Fruit fly (Drosophila melanogaster) whole organism, embryonic: Measurements from ENCODE around the gene Vha16-5.
A peak's percentile ranks its signal among the peaks of the same experiment; 100 is the strongest.

Experiments used
- Ada2b ChIP-seq: fragments of 200-800 bp; sonication (Bioruptor generic); IDR thresholded peaks from 2 replicates; pipeline ENCODE4 v1.3.6; 2022; ENCODE audit warnings: missing biosample characterization, missing genetic modification characterization
- Atf-2 ChIP-seq: fragments of 200-800 bp; sonication (Bioruptor generic); optimal IDR thresholded peaks from 2 replicates; lab custom pipeline; 2016; ENCODE audit warnings: missing biosample characterization, missing genetic modification characterization
- BtbVII ChIP-seq: fragments of 200-800 bp; sonication (Bioruptor generic); optimal IDR thresholded peaks from 3 replicates; lab custom pipeline; 2017; ENCODE audit warnings: missing biosample characterization, mild to moderate bottlenecking, missing genetic modification characterization
- Bteb2 ChIP-seq: fragments of 200-800 bp; sonication (Bioruptor generic); optimal IDR thresholded peaks from 2 replicates; lab custom pipeline; 2016; ENCODE audit warnings: missing biosample characterization, missing genetic modification characterization
- CG10267 ChIP-seq: fragments of 200-800 bp; sonication (Bioruptor generic); optimal IDR thresholded peaks from 2 replicates; lab custom pipeline; 2018; ENCODE audit warnings: missing biosample characterization, mild to moderate bottlenecking, missing genetic modification characterization, moderate library complexity
- CG10979 ChIP-seq: fragments of 200-800 bp; sonication (Bioruptor generic); optimal IDR thresholded peaks from 2 replicates; lab custom pipeline; 2018; ENCODE audit warnings: missing biosample characterization, mild to moderate bottlenecking, missing genetic modification characterization, moderate library complexity
- CG11695 ChIP-seq: fragments of 200-800 bp; sonication (Bioruptor generic); IDR thresholded peaks from 3 replicates; pipeline ENCODE4 v1.3.6; 2022; ENCODE audit warnings: missing biosample characterization, missing genetic modification characterization
- CG13287 ChIP-seq: fragments of 200-800 bp; sonication (Bioruptor generic); IDR thresholded peaks from 2 replicates; pipeline ENCODE4 v1.3.6; 2022; ENCODE audit warnings: missing biosample characterization, missing genetic modification characterization; ENCODE audit not compliant: partially characterized antibody
- CG13424 ChIP-seq: fragments of 200-800 bp; sonication (Bioruptor generic); optimal IDR thresholded peaks from 2 replicates; lab custom pipeline; 2019; ENCODE audit warnings: missing biosample characterization, mild to moderate bottlenecking, missing genetic modification characterization, moderate library complexity
- CG13894 ChIP-seq: fragments of 200-800 bp; sonication (Bioruptor generic); optimal IDR thresholded peaks from 3 replicates; lab custom pipeline; 2018; ENCODE audit warnings: missing biosample characterization, mild to moderate bottlenecking, missing genetic modification characterization, moderate library complexity
- CG14860 ChIP-seq: fragments of 200-800 bp; sonication (Bioruptor generic); IDR thresholded peaks from 3 replicates; pipeline ENCODE4 v1.3.6; 2022; ENCODE audit warnings: missing biosample characterization, missing genetic modification characterization; ENCODE audit not compliant: partially characterized antibody
- CG15601 ChIP-seq: fragments of 200-800 bp; sonication (Bioruptor generic); optimal IDR thresholded peaks from 3 replicates; lab custom pipeline; 2019; ENCODE audit warnings: missing biosample characterization, mild to moderate bottlenecking, missing genetic modification characterization, moderate library complexity
- CG17328 ChIP-seq: fragments of 200-800 bp; sonication (Bioruptor generic); IDR thresholded peaks from 2 replicates; pipeline ENCODE4 v1.3.6; 2022; ENCODE audit warnings: missing biosample characterization, missing genetic modification characterization
- CG17359 ChIP-seq: fragments of 200-800 bp; sonication (Bioruptor generic); optimal IDR thresholded peaks from 3 replicates; lab custom pipeline; 2018; ENCODE audit warnings: missing biosample characterization, mild to moderate bottlenecking, missing genetic modification characterization, moderate library complexity
- CG18011 ChIP-seq: fragments of 200-800 bp; sonication (Bioruptor generic); optimal IDR thresholded peaks from 2 replicates; lab custom pipeline; 2017; ENCODE audit warnings: missing biosample characterization, missing genetic modification characterization, mild to moderate bottlenecking, moderate library complexity, missing genotype
- CG2120 ChIP-seq: fragments of 200-800 bp; sonication (Bioruptor generic); optimal IDR thresholded peaks from 3 replicates; lab custom pipeline; 2016; ENCODE audit warnings: missing biosample characterization, missing genetic modification characterization
- CG2678 ChIP-seq: fragments of 200-800 bp; sonication (Bioruptor generic); optimal IDR thresholded peaks from 3 replicates; lab custom pipeline; 2019; ENCODE audit warnings: missing biosample characterization, mild to moderate bottlenecking, missing genetic modification characterization, moderate library complexity
- CG31224 ChIP-seq: fragments of 200-800 bp; sonication (Bioruptor generic); IDR thresholded peaks from 2 replicates; pipeline ENCODE4 v1.3.6; 2022; ENCODE audit warnings: missing biosample characterization, missing genetic modification characterization
- CG32532 ChIP-seq: fragments of 200-800 bp; sonication (Bioruptor generic); IDR thresholded peaks from 2 replicates; pipeline ENCODE4 v1.3.6; 2022; ENCODE audit warnings: missing biosample characterization, missing genetic modification characterization
- CG3281 ChIP-seq: fragments of 200-800 bp; sonication (Bioruptor generic); optimal IDR thresholded peaks from 3 replicates; lab custom pipeline; 2017; ENCODE audit warnings: missing biosample characterization, mild to moderate bottlenecking, missing genetic modification characterization
- CG34376 ChIP-seq: fragments of 200-800 bp; sonication (Bioruptor generic); optimal IDR thresholded peaks from 2 replicates; lab custom pipeline; 2018; ENCODE audit warnings: missing biosample characterization, mild to moderate bottlenecking, missing genetic modification characterization
- CG4820 ChIP-seq: fragments of 200-800 bp; sonication (Bioruptor generic); optimal IDR thresholded peaks from 3 replicates; lab custom pipeline; 2016; ENCODE audit warnings: missing biosample characterization, missing genetic modification characterization
- CG6683 ChIP-seq: fragments of 200-800 bp; sonication (Bioruptor generic); optimal IDR thresholded peaks from 2 replicates; lab custom pipeline; 2017; ENCODE audit warnings: missing biosample characterization, mild to moderate bottlenecking, missing genetic modification characterization, missing genetic modification reagents
- Dad ChIP-seq: fragments of 200-800 bp; sonication (Bioruptor generic); optimal IDR thresholded peaks from 3 replicates; lab custom pipeline; 2016; ENCODE audit warnings: missing biosample characterization, missing genetic modification characterization
- Eip74EF ChIP-seq, 2 experiments: fragments of 200-800 bp in 1 of 2; fragments of >200 bp in 1 of 2; sonication (Bioruptor generic) in 1 of 2; optimal IDR thresholded peaks; 2 replicates each; lab custom pipeline; 2017 to 2019; ENCODE audit warnings: missing biosample characterization in 2 of 2, missing genetic modification characterization in 2 of 2, mild to moderate bottlenecking in 1 of 2, moderate library complexity in 1 of 2
- HLH3B ChIP-seq: fragments of 200-800 bp; sonication (Bioruptor generic); IDR thresholded peaks from 2 replicates; pipeline ENCODE4 v1.3.6; 2022; ENCODE audit warnings: missing biosample characterization, missing genetic modification characterization
- Hey ChIP-seq: fragments of 200-800 bp; sonication (Bioruptor generic); optimal IDR thresholded peaks from 3 replicates; lab custom pipeline; 2018; ENCODE audit warnings: missing biosample characterization, mild to moderate bottlenecking, missing genetic modification characterization
- Hr39 ChIP-seq: fragments of >200 bp; optimal IDR thresholded peaks from 2 replicates; lab custom pipeline; 2017
- MESR4 ChIP-seq: fragments of 200-800 bp; sonication (Bioruptor generic); optimal IDR thresholded peaks from 2 replicates; lab custom pipeline; 2018; ENCODE audit warnings: missing biosample characterization, mild to moderate bottlenecking, missing genetic modification characterization, moderate library complexity
- Med ChIP-seq: fragments of 200-800 bp; sonication (Bioruptor generic); peaks from one replicate; lab custom pipeline; 2016; ENCODE audit warnings: missing biosample characterization, missing genetic modification characterization, mild to moderate bottlenecking, inconsistent platforms, moderate library complexity
- NFAT ChIP-seq: fragments of 200-800 bp; sonication (Bioruptor generic); IDR thresholded peaks from 2 replicates; pipeline ENCODE4 v1.3.6; 2022; ENCODE audit warnings: missing biosample characterization, missing genetic modification characterization
- Sry-δ ChIP-seq: fragments of 200-800 bp; sonication (Bioruptor generic); optimal IDR thresholded peaks from 2 replicates; lab custom pipeline; 2016; ENCODE audit warnings: missing biosample characterization, missing genetic modification characterization
- bcd ChIP-seq: fragments of 200-800 bp; sonication (Bioruptor generic); optimal IDR thresholded peaks from 2 replicates; lab custom pipeline; 2017; ENCODE audit warnings: missing biosample characterization, mild to moderate bottlenecking, missing genetic modification characterization
- caup ChIP-seq: fragments of 200-800 bp; sonication (Bioruptor generic); optimal IDR thresholded peaks from 3 replicates; lab custom pipeline; 2017; ENCODE audit warnings: missing biosample characterization, mild to moderate bottlenecking, missing genetic modification characterization, moderate library complexity; ENCODE audit not compliant: severe bottlenecking
- da ChIP-seq: fragments of 200-800 bp; sonication (Bioruptor generic); optimal IDR thresholded peaks from 2 replicates; lab custom pipeline; 2016; ENCODE audit warnings: missing biosample characterization, missing genetic modification characterization
- dysf ChIP-seq: fragments of 200-800 bp; sonication (Bioruptor generic); IDR thresholded peaks from 3 replicates; pipeline ENCODE4 v1.3.6; 2022; ENCODE audit warnings: missing biosample characterization, missing genetic modification characterization
- gcm2 ChIP-seq: fragments of 200-800 bp; sonication (Bioruptor generic); optimal IDR thresholded peaks from 2 replicates; lab custom pipeline; 2016; ENCODE audit warnings: missing biosample characterization, missing genetic modification characterization
- kay ChIP-seq: fragments of 200-800 bp; sonication (Bioruptor generic); optimal IDR thresholded peaks from 2 replicates; lab custom pipeline; 2016; ENCODE audit warnings: missing biosample characterization, missing genetic modification characterization
- ken ChIP-seq: fragments of 200-800 bp; sonication (Bioruptor generic); IDR thresholded peaks from 3 replicates; pipeline ENCODE4 v1.3.6; 2022; ENCODE audit warnings: missing biosample characterization, missing genetic modification characterization
- lmd ChIP-seq: fragments of 200-800 bp; sonication (Bioruptor generic); IDR thresholded peaks from 2 replicates; pipeline ENCODE4 v1.3.6; 2022; ENCODE audit warnings: missing biosample characterization, missing genetic modification characterization
- nerfin-1 ChIP-seq: fragments of 200-800 bp; sonication (Bioruptor generic); optimal IDR thresholded peaks from 3 replicates; lab custom pipeline; 2019; ENCODE audit warnings: missing biosample characterization, mild to moderate bottlenecking, missing genetic modification characterization, moderate library complexity
- prd ChIP-seq, 3 experiments: fragments of >200 bp in 2 of 3; fragments of 200-800 bp in 1 of 3; sonication (Bioruptor generic) in 1 of 3; optimal IDR thresholded peaks in 2 of 3; IDR thresholded peaks in 1 of 3; 2 replicates in 2 of 3; 3 replicates in 1 of 3; pipeline versions ENCODE4 v1.3.6 to Lab custom; 2017 to 2022; ENCODE audit warnings: missing biosample characterization in 1 of 3, missing genetic modification characterization in 1 of 3
- pzg ChIP-seq: fragments of 200-800 bp; sonication (Bioruptor generic); optimal IDR thresholded peaks from 3 replicates; lab custom pipeline; 2018; ENCODE audit warnings: missing biosample characterization, mild to moderate bottlenecking, missing genetic modification characterization, moderate library complexity
- ranshi ChIP-seq: fragments of 200-800 bp; sonication (Bioruptor generic); IDR thresholded peaks from 2 replicates; pipeline ENCODE4 v1.3.6; 2022; ENCODE audit warnings: missing biosample characterization, missing genetic modification characterization
- row ChIP-seq: fragments of 200-800 bp; sonication (Bioruptor generic); IDR thresholded peaks from 3 replicates; pipeline ENCODE4 v1.3.6; 2022; ENCODE audit warnings: missing biosample characterization, missing genetic modification characterization
- sisA ChIP-seq: fragments of 200-800 bp; sonication (Bioruptor generic); IDR thresholded peaks from 2 replicates; pipeline ENCODE4 v1.3.6; 2022; ENCODE audit warnings: missing biosample characterization, missing genetic modification characterization
- slou ChIP-seq: fragments of 200-800 bp; sonication (Bioruptor generic); optimal IDR thresholded peaks from 3 replicates; lab custom pipeline; 2016; ENCODE audit warnings: missing biosample characterization, missing genetic modification characterization
- zf30C ChIP-seq: fragments of 200-800 bp; sonication (Bioruptor generic); optimal IDR thresholded peaks from 3 replicates; lab custom pipeline; 2018; ENCODE audit warnings: missing biosample characterization, mild to moderate bottlenecking, missing genetic modification characterization

The Vha16-5 gene

dm6 chr2L:10760422-10761166 lies 23.8 kb upstream of the Vha16-5 start, which contains the start of gene CG6495 (continued):
- peak; percentile 74 for TF ChIP-seq CG2120 (GFP tag; lab: Kevin White, UChicago)
- peak; percentile 16 for TF ChIP-seq nerfin-1 (tag; lab: Kevin White, UChicago)
- TF ChIP-seq CG14860 = no peak
- TF ChIP-seq CG34376 = peak; percentile 15
- TF ChIP-seq Hr39 (lab: Kevin White, UChicago) = no peak
- peak; percentile 48 for TF ChIP-seq CG13894 (tag; lab: Kevin White, UChicago)
- no peak for TF ChIP-seq da (GFP tag; lab: Kevin White, UChicago)
- TF ChIP-seq CG10979 (tag; lab: Kevin White, UChicago) = peak; percentile 59
- peak; percentile 56; the same call in 1 of the 2 replicates for TF ChIP-seq CG32532 (GFP tag; lab: Robert Waterston, UW)
- peak; percentile 34 for TF ChIP-seq slou (GFP tag; lab: Kevin White, UChicago)
- TF ChIP-seq CG18011 (GFP tag; lab: Kevin White, UChicago) = no peak
- TF ChIP-seq Med (GFP tag; lab: Kevin White, UChicago) = peak; percentile 54
- TF ChIP-seq MESR4 = no peak
- TF ChIP-seq sisA (GFP tag; lab: Robert Waterston, UW) = peak; percentile 37; the same call in 1 of the 2 replicates
- TF ChIP-seq Dad = no peak
- peak; percentile 45; the same call in 1 of the 2 replicates for TF ChIP-seq lmd (GFP tag; lab: Robert Waterston, UW)
- peak; percentile 44 for TF ChIP-seq bcd
- TF ChIP-seq CG11695 (GFP tag; lab: Robert Waterston, UW) = peak; percentile 60; the same call in 2 of the 3 replicates
- TF ChIP-seq Hey (tag; lab: Kevin White, UChicago) = no peak
- peak; percentile 57 for TF ChIP-seq BtbVII (GFP tag; lab: Kevin White, UChicago)
- TF ChIP-seq CG13287 (GFP tag; lab: Robert Waterston, UW) = no peak
- TF ChIP-seq CG17328 (GFP tag; lab: Robert Waterston, UW) = peak; percentile 39; the same call in 1 of the 2 replicates
- peak; percentile 35; the same call in 1 of the 2 replicates for TF ChIP-seq ranshi (GFP tag; lab: Robert Waterston, UW)
- TF ChIP-seq ken (GFP tag; lab: Robert Waterston, UW) = no peak
- no peak for TF ChIP-seq Sry-δ (GFP tag; lab: Kevin White, UChicago)
- peak; percentile 0 for TF ChIP-seq CG4820 (GFP tag; lab: Kevin White, UChicago)
- TF ChIP-seq Bteb2 (GFP tag; lab: Kevin White, UChicago) = peak; percentile 17
- TF ChIP-seq CG6683 = peak; percentile 45
- TF ChIP-seq zf30C (GFP tag; lab: Kevin White, UChicago) = peak; percentile 55
- TF ChIP-seq CG17359 (tag; lab: Kevin White, UChicago) = peak; percentile 67
- TF ChIP-seq prd (optimal IDR thresholded peaks at IDR 0.05; lab: Kevin White, UChicago) = no peak
- 0 out of 3 replicates have a peak, but pooled peaks have one; percentile 24 for TF ChIP-seq prd (GFP tag; IDR thresholded peaks at IDR 0.05; lab: Robert Waterston, UW)
- no peak for TF ChIP-seq Atf-2 (GFP tag; lab: Kevin White, UChicago)
- TF ChIP-seq CG13424 (tag; lab: Kevin White, UChicago) = peak; percentile 71
- TF ChIP-seq Eip74EF (GFP tag; optimal IDR thresholded peaks at IDR 0.05; lab: Kevin White, UChicago) = peak in 1 of 2 experiments; percentile 56
- peak; percentile 63 for TF ChIP-seq HLH3B
- peak; percentile 53 for TF ChIP-seq CG3281 (GFP tag; lab: Kevin White, UChicago)
- peak; percentile 22 for TF ChIP-seq kay (GFP tag; lab: Kevin White, UChicago)
- TF ChIP-seq pzg (GFP tag; lab: Kevin White, UChicago) = peak; percentile 19
- peak; percentile 76 for TF ChIP-seq row
- TF ChIP-seq dysf (GFP tag; lab: Robert Waterston, UW) = peak; percentile 45; the same call in 2 of the 3 replicates
- TF ChIP-seq gcm2 = no peak
- TF ChIP-seq CG15601 (tag; lab: Kevin White, UChicago) = peak; percentile 49
- TF ChIP-seq CG2678 (tag; lab: Kevin White, UChicago) = peak; percentile 85
- TF ChIP-seq Ada2b = peak; percentile 46; the same call in 1 of the 2 replicates
- TF ChIP-seq caup (GFP tag; lab: Kevin White, UChicago) = peak; percentile 62
- TF ChIP-seq CG10267 = peak; percentile 42
- TF ChIP-seq NFAT (GFP tag; lab: Robert Waterston, UW) = no peak
- no peak for TF ChIP-seq CG31224 (GFP tag; lab: Robert Waterston, UW)
